Worm (Caenorhabditis elegans) whole organism, L4 larva: ENCODE results near the gene ykt-6.
A peak's percentile ranks its signal among the peaks of the same experiment; 100 is the strongest.

Experiments used
- arid-1 ChIP-seq: fragments of 200-800 bp; sonication (Bioruptor generic); conservative IDR thresholded peaks from 2 replicates; pipeline ENCODE4 v1.3.6; 2022; ENCODE audit warnings: missing genetic modification reagents, missing genetic modification characterization, missing compliant biosample characterization
- ceh-62 ChIP-seq: sonication (generic microtip); optimal IDR thresholded peaks from 2 replicates; lab custom pipeline; 2017; ENCODE audit warnings: missing biosample characterization, missing genetic modification characterization
- dpl-1 ChIP-seq: fragments of 150-350 bp; optimal IDR thresholded peaks from 2 replicates; lab custom pipeline; 2014; ENCODE audit warnings: missing biosample characterization, missing genetic modification reagents, missing genetic modification characterization
- egl-27 ChIP-seq: sonication (generic microtip); optimal IDR thresholded peaks from 3 replicates; lab custom pipeline; 2017; ENCODE audit warnings: missing biosample characterization, missing genetic modification reagents, missing genetic modification characterization
- fos-1 ChIP-seq: fragments of 150-350 bp; optimal IDR thresholded peaks from 2 replicates; lab custom pipeline; 2014; ENCODE audit warnings: missing biosample characterization, missing genetic modification characterization
- jun-1 ChIP-seq: fragments of 150-350 bp; optimal IDR thresholded peaks from 2 replicates; lab custom pipeline; 2014; ENCODE audit warnings: missing biosample characterization, missing genetic modification reagents, missing genetic modification characterization
- lin-38 ChIP-seq: fragments of 200-800 bp; sonication (Bioruptor generic); IDR thresholded peaks from 2 replicates; pipeline ENCODE4 v1.3.6; 2022; ENCODE audit warnings: missing genetic modification reagents, missing genetic modification characterization, missing compliant biosample characterization
- mep-1 ChIP-seq: fragments of 150-350 bp; sonication (generic microtip); optimal IDR thresholded peaks from 3 replicates; lab custom pipeline; 2014; ENCODE audit warnings: missing biosample characterization, missing genetic modification characterization
- mxl-3 ChIP-seq: fragments of 200-800 bp; sonication (Bioruptor generic); optimal IDR thresholded peaks from 2 replicates; lab custom pipeline; 2018; ENCODE audit warnings: mild to moderate bottlenecking, missing genetic modification characterization, missing compliant biosample characterization
- sdz-12 ChIP-seq: fragments of 200-800 bp; sonication (Bioruptor generic); optimal IDR thresholded peaks from 2 replicates; lab custom pipeline; 2018; ENCODE audit warnings: mild to moderate bottlenecking, missing genetic modification characterization, missing compliant biosample characterization
- zag-1 ChIP-seq: fragments of 150-350 bp; optimal IDR thresholded peaks from 2 replicates; lab custom pipeline; 2014; ENCODE audit warnings: missing biosample characterization, missing genetic modification characterization
- zip-2 ChIP-seq: fragments of 150-350 bp; optimal IDR thresholded peaks from 2 replicates; lab custom pipeline; 2014; ENCODE audit warnings: missing biosample characterization, missing genetic modification characterization

DNA sequence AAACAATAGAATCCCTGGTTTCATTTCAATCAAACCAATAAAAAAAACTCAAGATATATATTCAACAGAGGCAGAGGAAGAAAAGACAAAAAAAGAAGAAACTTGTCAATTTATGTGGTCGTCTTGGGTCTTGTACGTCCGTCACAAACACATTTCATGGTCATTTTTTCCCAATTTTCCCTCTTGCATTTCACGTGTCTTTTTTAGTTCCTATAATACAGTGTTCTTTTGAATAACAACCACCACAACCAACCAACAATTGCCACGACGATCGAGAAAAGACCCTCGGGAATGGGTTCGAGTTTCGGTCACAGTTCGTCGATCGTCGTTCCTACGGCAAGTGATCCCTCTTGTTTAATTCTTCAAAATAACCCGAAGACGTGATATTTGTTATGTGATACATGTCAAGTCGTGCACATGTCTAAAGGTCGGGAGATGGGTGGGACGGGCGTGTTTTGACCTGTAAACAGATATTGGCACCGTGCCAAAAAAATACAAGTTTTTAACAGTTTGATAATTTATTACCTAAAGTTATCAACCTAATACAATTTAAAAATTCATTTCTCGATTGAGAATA is 8.8 kb upstream of the ykt-6 start:
- TF ChIP-seq jun-1 (tag; lab: Kevin White, UChicago) (no peak), zag-1 (tag; lab: Kevin White, UChicago) (no peak), sdz-12 (GFP tag; lab: Kevin White, UChicago) (no peak), mep-1 (tag; lab: Kevin White, UChicago) (peak; percentile 29), dpl-1 (GFP tag; lab: Kevin White, UChicago) (no peak), arid-1 (GFP tag; lab: Robert Waterston, UW) (no peak), mxl-3 (GFP tag; lab: Kevin White, UChicago) (no peak), lin-38 (no peak), egl-27 (no peak), ceh-62 (no peak), fos-1 (tag; lab: Kevin White, UChicago) (no peak), zip-2 (tag; lab: Kevin White, UChicago) (no peak)
